Fruit fly (Drosophila melanogaster) whole organism, wandering third instar larva: ENCODE results near the gene TwdlE.

Experiments
- Abd-B ChIP-seq: fragments of >200 bp; optimal IDR thresholded peaks from 2 replicates; lab custom pipeline; 2017; ENCODE audit warnings: missing biosample characterization, missing genetic modification characterization
- Dfd ChIP-seq: fragments of >200 bp; optimal IDR thresholded peaks from 2 replicates; lab custom pipeline; 2017; ENCODE audit warnings: missing biosample characterization, missing genetic modification characterization
- Dif ChIP-seq: fragments of 200-275, 200-300 bp; sonication (Bioruptor generic); optimal IDR thresholded peaks from 2 replicates; lab custom pipeline; 2018; ENCODE audit warnings: missing biosample characterization, missing genetic modification characterization; ENCODE audit not compliant: partially characterized antibody
- GATAd ChIP-seq: sonication (Bioruptor generic); optimal IDR thresholded peaks from 2 replicates; lab custom pipeline; 2016; ENCODE audit warnings: missing biosample characterization, missing genetic modification characterization
- OdsH ChIP-seq: fragments of 200-800 bp; sonication (Bioruptor generic); optimal IDR thresholded peaks from 2 replicates; lab custom pipeline; 2016; ENCODE audit warnings: missing biosample characterization, mild to moderate bottlenecking, missing genetic modification characterization
- Rel ChIP-seq, 2 experiments: fragments of 200-800 bp; sonication (Bioruptor generic) in 1 of 2; optimal IDR thresholded peaks; 2 replicates in 1 of 2; 3 replicates in 1 of 2; lab custom pipeline; 2016 to 2019; ENCODE audit warnings: mild to moderate bottlenecking in 2 of 2, missing biosample characterization in 2 of 2, missing genetic modification characterization in 2 of 2, moderate library complexity in 1 of 2
- Sp1 ChIP-seq: fragments of 200-800 bp; sonication (Bioruptor generic); optimal IDR thresholded peaks from 3 replicates; lab custom pipeline; 2019; ENCODE audit warnings: missing biosample characterization, mild to moderate bottlenecking, missing genetic modification characterization, moderate library complexity
- Vsx2 ChIP-seq: fragments of 200-300, 225-300 bp; sonication (Bioruptor generic); optimal IDR thresholded peaks from 2 replicates; lab custom pipeline; 2018; ENCODE audit warnings: missing biosample characterization, missing genetic modification characterization; ENCODE audit not compliant: partially characterized antibody
- jim ChIP-seq: fragments of 175-275, 200-325 bp; sonication (Bioruptor generic); optimal IDR thresholded peaks from 2 replicates; lab custom pipeline; 2016; ENCODE audit warnings: missing biosample characterization, mild to moderate bottlenecking, missing genetic modification characterization
- lola ChIP-seq: fragments of >200 bp; optimal IDR thresholded peaks from 2 replicates; lab custom pipeline; 2017; ENCODE audit warnings: missing biosample characterization, missing genetic modification characterization
- psq ChIP-seq: fragments of 200-800 bp; sonication (Bioruptor generic); optimal IDR thresholded peaks from 3 replicates; lab custom pipeline; 2017; ENCODE audit warnings: missing biosample characterization, mild to moderate bottlenecking, missing genetic modification characterization, moderate library complexity
- rgr ChIP-seq: fragments of 200-800 bp; sonication (Bioruptor generic); optimal IDR thresholded peaks from 3 replicates; lab custom pipeline; 2016; ENCODE audit warnings: missing biosample characterization, mild to moderate bottlenecking, missing genetic modification characterization
- usp ChIP-seq: fragments of >200 bp; optimal IDR thresholded peaks from 2 replicates; lab custom pipeline; 2017; ENCODE audit warnings: missing biosample characterization, missing genetic modification characterization
- woc ChIP-seq: sonication (Bioruptor generic); optimal IDR thresholded peaks from 2 replicates; lab custom pipeline; 2016; ENCODE audit warnings: missing biosample characterization, mild to moderate bottlenecking, missing genetic modification characterization

dm6 chr2L:7813357-7813756 is 47.3 kb downstream of the TwdlE start:
- TF ChIP-seq Abd-B (GFP tag; lab: Kevin White, UChicago) (no peak), GATAd (GFP tag; lab: Kevin White, UChicago) (no peak), jim (GFP tag; lab: Kevin White, UChicago) (no peak), lola (GFP tag; lab: Kevin White, UChicago) (no peak), Rel (GFP tag; optimal IDR thresholded peaks at IDR 0.05; lab: Kevin White, UChicago) (no peak), Rel (tag; optimal IDR thresholded peaks at IDR 0.05; lab: Kevin White, UChicago) (no peak), rgr (peak; percentile 20), usp (GFP tag; lab: Kevin White, UChicago) (no peak), Dfd (no peak), woc (GFP tag; lab: Kevin White, UChicago) (no peak), psq (GFP tag; lab: Kevin White, UChicago) (no peak), Vsx2 (GFP tag; lab: Kevin White, UChicago) (no peak), Sp1 (GFP tag; lab: Kevin White, UChicago) (no peak), OdsH (peak; percentile 2), Dif (GFP tag; lab: Kevin White, UChicago) (no peak)
